Fruit fly (Drosophila melanogaster): ENCODE measurements around the gene CG34263.

CG34263 gene

DNA sequence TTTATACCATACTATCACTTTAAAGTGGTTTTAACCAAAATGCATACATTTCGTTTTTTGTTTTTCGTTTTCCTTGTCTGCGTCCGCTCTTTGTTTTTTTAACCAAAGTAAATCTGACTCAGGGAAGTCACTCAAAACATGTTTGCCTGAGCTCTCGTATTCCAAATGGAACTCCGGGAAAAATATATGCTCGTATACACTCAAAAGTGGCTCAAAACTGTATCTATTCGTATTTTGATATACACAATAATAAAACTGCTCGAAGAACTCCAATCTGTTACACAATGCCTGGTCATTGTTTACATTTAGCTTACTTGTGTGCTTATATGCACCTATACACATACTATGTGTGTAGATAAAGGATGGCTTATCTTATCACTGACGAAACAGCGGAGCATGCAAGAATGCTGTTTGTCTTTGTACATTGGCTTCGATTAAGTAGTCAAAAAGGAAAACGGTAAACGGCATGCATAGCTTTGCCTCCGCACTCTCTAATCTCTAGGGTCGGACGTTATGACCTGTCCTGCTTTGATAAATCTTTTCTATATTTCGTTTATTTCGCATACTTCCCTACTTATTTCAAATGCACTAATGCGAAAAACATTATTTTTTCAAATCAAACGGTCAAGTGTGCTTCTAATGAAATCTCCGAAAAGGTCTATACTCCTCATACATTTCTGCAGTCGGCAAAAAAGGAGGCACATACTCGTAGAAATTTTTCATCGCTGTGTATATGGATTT, 5.2 kb upstream of the CG34263 start, which contains the start of gene miple2 (continued):
- peak; percentile 49 for TF ChIP-seq pb (GFP tag; optimal IDR thresholded peaks at IDR 0.05)
- TF ChIP-seq CG30403 (GFP tag; optimal IDR thresholded peaks at IDR 0.05) = peak; percentile 63

DNA sequence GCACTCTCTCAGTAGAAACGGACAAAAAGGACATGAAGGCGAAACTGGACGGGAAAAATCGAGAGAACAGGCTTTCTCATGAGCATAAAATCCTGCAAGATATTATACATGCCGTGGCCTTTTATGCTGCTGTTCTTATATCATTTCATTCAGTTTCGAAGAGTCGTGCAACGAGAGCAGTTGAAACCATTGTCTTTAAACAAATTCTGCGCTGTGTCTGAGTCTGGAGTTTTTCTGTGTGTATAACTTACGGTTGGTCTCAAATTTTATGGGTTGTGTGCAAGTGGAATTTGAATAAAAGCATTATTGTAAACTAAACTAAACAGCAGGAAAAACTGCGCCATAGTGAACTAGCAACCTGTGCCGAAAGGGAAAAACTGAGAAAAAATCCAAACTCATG, 1.9 kb upstream of the CG34263 start:
- TF ChIP-seq CG2199 (GFP tag; IDR thresholded peaks at IDR 0.05) = 0 out of 3 replicates have a peak, but pooled peaks have one; percentile 26
- no peak for TF ChIP-seq tap (tag; optimal IDR thresholded peaks at IDR 0.05)
- TF ChIP-seq nerfin-1 (tag; optimal IDR thresholded peaks at IDR 0.05) = peak; percentile 7
- peak; percentile 65; the same call in 1 of the 3 replicates for TF ChIP-seq z (GFP tag; IDR thresholded peaks at IDR 0.05)
- no peak for TF ChIP-seq ftz-f1 (GFP tag; optimal IDR thresholded peaks at IDR 0.05)
- no peak for TF ChIP-seq CG17186 (GFP tag; optimal IDR thresholded peaks at IDR 0.05)
- no peak for TF ChIP-seq insv (GFP tag; optimal IDR thresholded peaks at IDR 0.05)
- TF ChIP-seq Trl (optimal IDR thresholded peaks at IDR 0.05) = peak in 1 of 2 experiments; percentile 44
- TF ChIP-seq Trl (GFP tag; optimal IDR thresholded peaks at IDR 0.05) = no peak
- TF ChIP-seq ewg (GFP tag; optimal IDR thresholded peaks at IDR 0.05) = peak; percentile 37

- TF ChIP-seq sens (GFP tag) (peak; percentile 61), CG13894 (tag; optimal IDR thresholded peaks at IDR 0.05) (peak; percentile 29), oc (tag; optimal IDR thresholded peaks at IDR 0.05) (no peak), Deaf1 (tag; optimal IDR thresholded peaks at IDR 0.05) (peak; percentile 85), pb (GFP tag; optimal IDR thresholded peaks at IDR 0.05) (no peak)
Observed at dm6 chr3L:267083-267482, 1.4 kb upstream of the CG34263 start, which contains the start of gene miple1. Gene miple1 (plus strand): TSS chr3L:267299.

- TF ChIP-seq Dbx (GFP tag; IDR thresholded peaks at IDR 0.05) (peak; percentile 71), stwl (tag; optimal IDR thresholded peaks at IDR 0.05) (peak; percentile 27), Sry-δ (GFP tag; optimal IDR thresholded peaks at IDR 0.05) (peak; percentile 93), CG9932 (GFP tag; IDR thresholded peaks at IDR 0.05) (peak; percentile 85), hbn (GFP tag; IDR thresholded peaks at IDR 0.05; ENCODE audit: partially characterized antibody) (peak; percentile 85), CG10979 (tag; optimal IDR thresholded peaks at IDR 0.05) (peak; percentile 23), CG6854 (GFP tag; optimal IDR thresholded peaks at IDR 0.05) (no peak), CG7357 (GFP tag; IDR thresholded peaks at IDR 0.05) (no peak), CG7372 (GFP tag; IDR thresholded peaks at IDR 0.05) (no peak), da (GFP tag; optimal IDR thresholded peaks at IDR 0.05) (no peak), CG15011 (GFP tag; optimal IDR thresholded peaks at IDR 0.05) (no peak), hb (GFP tag; IDR thresholded peaks at IDR 0.05; ENCODE audit: partially characterized antibody) (peak; percentile 97), Pdp1 (GFP tag; optimal IDR thresholded peaks at IDR 0.05) (peak in 1 of 2 experiments; percentile 98), CG17612 (GFP tag; IDR thresholded peaks at IDR 0.05) (no peak), H2.0 (GFP tag; IDR thresholded peaks at IDR 0.05) (no peak; the same call in 1 of the 2 replicates), tio (GFP tag; optimal IDR thresholded peaks at IDR 0.05) (no peak), CG7963 (GFP tag; IDR thresholded peaks at IDR 0.05; ENCODE audit: partially characterized antibody) (peak; percentile 95), CG15514 (GFP tag; optimal IDR thresholded peaks at IDR 0.05) (peak; percentile 72), CG32767 (GFP tag; IDR thresholded peaks at IDR 0.05) (no peak), Six4 (GFP tag; optimal IDR thresholded peaks at IDR 0.05) (peak; percentile 37), Usf (GFP tag; optimal IDR thresholded peaks at IDR 0.05) (no peak), MESR4 (GFP tag; optimal IDR thresholded peaks at IDR 0.05) (peak; percentile 77), chif (GFP tag; optimal IDR thresholded peaks at IDR 0.05) (no peak), zfh1 (GFP tag; IDR thresholded peaks at IDR 0.05) (no peak), CG10959 (GFP tag; IDR thresholded peaks at IDR 0.05) (no peak), eve (GFP tag; optimal IDR thresholded peaks at IDR 0.05) (no peak), CG2116 (GFP tag; optimal IDR thresholded peaks at IDR 0.05) (peak; percentile 75), phol (tag; optimal IDR thresholded peaks at IDR 0.05) (peak; percentile 67)
Observed at dm6 chr3L:264378-265151, 1.1 kb downstream of the CG34263 start, which contains the start of the genes Tudor-SN and mRpL17. Gene Tudor-SN (minus strand): TSS chr3L:264380. Gene mRpL17 (plus strand): TSS chr3L:264779.

Data from whole organism, embryonic.